Worm (Caenorhabditis elegans) whole organism, L1 larva: ENCODE data around the gene aat-2.

Source experiments
- C34B4.2 ChIP-seq: sonication (generic microtip); optimal IDR thresholded peaks from 2 replicates; lab custom pipeline; 2017; ENCODE audit warnings: mild to moderate bottlenecking, missing genetic modification characterization, missing compliant biosample characterization
- alr-1 ChIP-seq: fragments of 200-800 bp; sonication (Bioruptor generic); optimal IDR thresholded peaks from 2 replicates; lab custom pipeline; 2018; ENCODE audit warnings: borderline replicate concordance, mild to moderate bottlenecking, missing genetic modification characterization, missing compliant biosample characterization
- aly-2 ChIP-seq: fragments of 150-350 bp; optimal IDR thresholded peaks from 2 replicates; lab custom pipeline; 2014; ENCODE audit warnings: missing biosample characterization, missing genetic modification characterization
- ceh-82 ChIP-seq, 3 experiments: fragments of 150-350 bp in 1 of 3; sonication (generic microtip) in 2 of 3; optimal IDR thresholded peaks; 2 replicates each; lab custom pipeline; 2014 to 2017; ENCODE audit warnings: missing biosample characterization in 3 of 3, missing genetic modification characterization in 3 of 3
- ceh-90 ChIP-seq: sonication (generic microtip); optimal IDR thresholded peaks from 2 replicates; lab custom pipeline; 2016; ENCODE audit warnings: missing genetic modification characterization, missing compliant biosample characterization
- dpl-1 ChIP-seq, 3 experiments: fragments of 150-350 bp in 2 of 3; sonication (generic microtip) in 1 of 3; optimal IDR thresholded peaks; 2 replicates each; lab custom pipeline; 2014 to 2017; ENCODE audit warnings: missing biosample characterization in 3 of 3, missing genetic modification characterization in 3 of 3, missing genetic modification reagents in 3 of 3
- dsc-1 ChIP-seq: sonication (generic microtip); optimal IDR thresholded peaks from 2 replicates; lab custom pipeline; 2016; ENCODE audit warnings: mild to moderate bottlenecking, missing genetic modification characterization, missing compliant biosample characterization
- egl-27 ChIP-seq, 2 experiments: fragments of 150-350 bp in 1 of 2; sonication (generic microtip); optimal IDR thresholded peaks; 3 replicates each; lab custom pipeline; 2017 to 2018; ENCODE audit warnings: missing biosample characterization in 2 of 2, missing genetic modification characterization in 2 of 2, missing genetic modification reagents in 2 of 2
- elt-3 ChIP-seq, 6 experiments: fragments of 150-350 bp in 1 of 6; sonication (generic microtip); optimal IDR thresholded peaks; 2 replicates each; lab custom pipeline; 2017 to 2018; ENCODE audit warnings: missing biosample characterization in 6 of 6, missing genetic modification characterization in 6 of 6, inconsistent platforms in 1 of 6
- fkh-10 ChIP-seq: sonication (generic microtip); optimal IDR thresholded peaks from 2 replicates; lab custom pipeline; 2017; ENCODE audit warnings: missing biosample characterization, missing genetic modification reagents, missing genetic modification characterization
- fkh-4 ChIP-seq: sonication (generic microtip); optimal IDR thresholded peaks from 2 replicates; lab custom pipeline; 2016; ENCODE audit warnings: missing compliant biosample characterization, missing genetic modification characterization, borderline replicate concordance
- fkh-8 ChIP-seq: sonication (generic microtip); optimal IDR thresholded peaks from 2 replicates; lab custom pipeline; 2016; ENCODE audit warnings: mild to moderate bottlenecking, missing genetic modification characterization, missing compliant biosample characterization
- fos-1 ChIP-seq: fragments of 150-350 bp; optimal IDR thresholded peaks from 2 replicates; lab custom pipeline; 2014; ENCODE audit warnings: missing biosample characterization, missing genetic modification characterization
- grh-1 ChIP-seq: fragments of 200-800 bp; sonication (Bioruptor generic); IDR thresholded peaks from 2 replicates; pipeline ENCODE4 v1.3.6; 2022; ENCODE audit warnings: missing genetic modification reagents, missing genetic modification characterization, missing compliant biosample characterization
- hlh-4 ChIP-seq: sonication (generic microtip); optimal IDR thresholded peaks from 2 replicates; lab custom pipeline; 2016; ENCODE audit warnings: mild to moderate bottlenecking, missing genetic modification characterization, missing compliant biosample characterization
- irx-1 ChIP-seq: sonication (generic microtip); optimal IDR thresholded peaks from 2 replicates; lab custom pipeline; 2016; ENCODE audit warnings: missing genetic modification characterization, missing compliant biosample characterization
- lin-13 ChIP-seq: fragments of 150-350 bp; optimal IDR thresholded peaks from 2 replicates; lab custom pipeline; 2014; ENCODE audit warnings: missing biosample characterization, missing genetic modification reagents, missing genetic modification characterization
- lin-14 ChIP-seq: fragments of 200-800 bp; sonication (Bioruptor generic); optimal IDR thresholded peaks from 2 replicates; lab custom pipeline; 2018; ENCODE audit warnings: mild to moderate bottlenecking, missing genetic modification characterization, moderate library complexity, missing compliant biosample characterization
- lin-39 ChIP-seq: fragments of 150-350 bp; optimal IDR thresholded peaks from 2 replicates; lab custom pipeline; 2014; ENCODE audit warnings: missing biosample characterization, missing genetic modification reagents, missing genetic modification characterization
- nhr-12 ChIP-seq: sonication (generic microtip); optimal IDR thresholded peaks from 2 replicates; lab custom pipeline; 2017; ENCODE audit warnings: missing biosample characterization, missing genetic modification characterization
- nhr-20 ChIP-seq: sonication (generic microtip); optimal IDR thresholded peaks from 2 replicates; lab custom pipeline; 2016; ENCODE audit warnings: mild to moderate bottlenecking, missing genetic modification characterization, missing compliant biosample characterization
- nhr-237 ChIP-seq: fragments of 150-350 bp; optimal IDR thresholded peaks from 2 replicates; lab custom pipeline; 2014; ENCODE audit warnings: missing biosample characterization, missing genetic modification characterization
- nhr-28 ChIP-seq: fragments of 150-350 bp; optimal IDR thresholded peaks from 2 replicates; lab custom pipeline; 2014; ENCODE audit warnings: missing biosample characterization, missing genetic modification characterization
- nhr-71 ChIP-seq: sonication (generic microtip); optimal IDR thresholded peaks from 2 replicates; lab custom pipeline; 2016; ENCODE audit warnings: mild to moderate bottlenecking, missing genetic modification characterization, moderate library complexity, missing compliant biosample characterization
- nhr-76 ChIP-seq: sonication (generic microtip); optimal IDR thresholded peaks from 2 replicates; lab custom pipeline; 2017; ENCODE audit warnings: missing biosample characterization, missing genetic modification characterization
- nhr-85 ChIP-seq: sonication (generic microtip); peaks from one replicate; lab custom pipeline; 2016; ENCODE audit warnings: missing genetic modification characterization, inconsistent platforms, missing compliant biosample characterization
- pqm-1 ChIP-seq: sonication (generic microtip); optimal IDR thresholded peaks from 3 replicates; lab custom pipeline; 2017; ENCODE audit warnings: missing biosample characterization, missing genetic modification characterization
- rnt-1 ChIP-seq: sonication (generic microtip); optimal IDR thresholded peaks from 2 replicates; lab custom pipeline; 2016; ENCODE audit warnings: mild to moderate bottlenecking, missing genetic modification characterization, moderate library complexity, missing compliant biosample characterization
- snpc-4 ChIP-seq: fragments of 150-350 bp; optimal IDR thresholded peaks from 2 replicates; lab custom pipeline; 2014; ENCODE audit warnings: missing biosample characterization, missing genetic modification characterization
- sox-4 ChIP-seq: sonication (generic microtip); optimal IDR thresholded peaks from 2 replicates; lab custom pipeline; 2016; ENCODE audit warnings: missing genetic modification characterization, missing compliant biosample characterization
- sptf-1 ChIP-seq: fragments of 150-350 bp; optimal IDR thresholded peaks from 2 replicates; lab custom pipeline; 2014; ENCODE audit warnings: missing biosample characterization, missing genetic modification characterization
- sup-37 ChIP-seq: fragments of 200-800 bp; sonication (Bioruptor generic); optimal IDR thresholded peaks from 2 replicates; lab custom pipeline; 2018; ENCODE audit warnings: mild to moderate bottlenecking, missing genetic modification characterization, missing compliant biosample characterization
- swsn-7 ChIP-seq: sonication (generic microtip); optimal IDR thresholded peaks from 2 replicates; lab custom pipeline; 2016; ENCODE audit warnings: missing genetic modification characterization, missing compliant biosample characterization
- tbx-2 ChIP-seq: sonication (generic microtip); optimal IDR thresholded peaks from 2 replicates; lab custom pipeline; 2016; ENCODE audit warnings: missing genetic modification characterization, missing compliant biosample characterization
- unc-130 ChIP-seq: fragments of 150-350 bp; optimal IDR thresholded peaks from 2 replicates; lab custom pipeline; 2017; ENCODE audit warnings: missing biosample characterization, missing genetic modification characterization, inconsistent platforms
- unc-30 ChIP-seq: sonication (generic microtip); optimal IDR thresholded peaks from 2 replicates; lab custom pipeline; 2017; ENCODE audit warnings: missing biosample characterization, missing genetic modification characterization
- unc-62 ChIP-seq: fragments of 150-350 bp; optimal IDR thresholded peaks from 2 replicates; lab custom pipeline; 2014; ENCODE audit warnings: missing biosample characterization, missing genetic modification reagents, missing genetic modification characterization
- unc-86 ChIP-seq: sonication (generic microtip); optimal IDR thresholded peaks from 2 replicates; lab custom pipeline; 2016; ENCODE audit warnings: missing genetic modification characterization, missing compliant biosample characterization
- unc-98 ChIP-seq: fragments of 200-800 bp; sonication (Bioruptor generic); IDR thresholded peaks from 2 replicates; pipeline ENCODE4 v1.3.6; 2022; ENCODE audit warnings: missing genetic modification characterization, missing compliant biosample characterization
- vab-15 ChIP-seq: sonication (generic microtip); optimal IDR thresholded peaks from 2 replicates; lab custom pipeline; 2017; ENCODE audit warnings: missing genotype, mild to moderate bottlenecking, missing genetic modification characterization, missing compliant biosample characterization
- xbp-1 ChIP-seq: sonication (generic microtip); optimal IDR thresholded peaks from 2 replicates; lab custom pipeline; 2016; ENCODE audit warnings: missing genetic modification characterization, missing compliant biosample characterization
- zip-4 ChIP-seq: fragments of 200-800 bp; sonication (Bioruptor generic); optimal IDR thresholded peaks from 2 replicates; lab custom pipeline; 2018; ENCODE audit warnings: mild to moderate bottlenecking, missing genetic modification characterization, moderate library complexity, missing compliant biosample characterization

Gene aat-2

DNA sequence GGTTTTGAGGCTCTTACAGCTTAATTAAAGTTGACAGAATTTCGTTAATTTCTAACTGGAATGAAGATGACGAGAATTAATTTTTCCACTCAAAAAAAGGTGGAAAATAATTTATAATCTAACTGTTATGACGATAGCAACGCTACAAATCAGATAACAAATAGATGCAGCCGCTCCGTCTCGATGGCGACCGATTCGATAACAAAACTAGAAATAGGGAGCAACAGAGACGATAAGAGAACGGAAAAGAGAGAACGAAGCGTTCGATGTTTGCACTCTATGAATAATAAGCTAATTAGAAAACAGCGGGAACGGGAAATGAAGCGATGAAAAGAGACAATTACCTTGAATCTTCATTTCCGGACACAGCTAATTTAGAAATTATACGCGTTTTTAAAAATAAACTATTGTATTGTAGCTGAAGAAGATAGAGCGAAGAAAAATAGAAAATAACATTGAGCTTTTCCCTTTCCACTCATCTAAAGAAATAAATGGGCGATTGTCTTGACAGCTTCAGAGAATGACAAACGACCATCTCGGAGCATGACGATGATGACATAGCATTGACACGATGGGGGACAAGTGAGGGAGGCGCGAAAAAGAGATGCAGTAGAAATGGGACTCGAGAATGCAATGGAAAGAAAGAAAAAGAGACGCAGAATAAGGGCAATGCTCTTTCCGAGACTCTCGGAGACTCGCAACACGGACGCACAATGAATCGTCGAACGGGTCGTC lies 27.3 kb downstream of the aat-2 start (continued):
- TF ChIP-seq nhr-12 (tag; lab: Kevin White, UChicago) (no peak), nhr-237 (no peak), unc-86 (tag; lab: Kevin White, UChicago) (peak; percentile 23), nhr-85 (no peak), lin-13 (GFP tag; lab: Kevin White, UChicago) (no peak), unc-62 (GFP tag; lab: Kevin White, UChicago) (no peak), C34B4.2 (tag; lab: Kevin White, UChicago) (no peak), pqm-1 (tag; lab: Kevin White, UChicago) (no peak), aly-2 (tag; lab: Kevin White, UChicago) (no peak), dsc-1 (tag; lab: Kevin White, UChicago) (no peak), grh-1 (GFP tag; lab: Robert Waterston, UW) (no peak), fos-1 (no peak), xbp-1 (no peak), unc-98 (GFP tag; lab: Robert Waterston, UW) (no peak), unc-30 (no peak), tbx-2 (tag; lab: Kevin White, UChicago) (no peak), fkh-4 (tag; lab: Kevin White, UChicago) (no peak), fkh-8 (tag; lab: Kevin White, UChicago) (peak; percentile 23), swsn-7 (tag; lab: Kevin White, UChicago) (peak; percentile 8), nhr-76 (tag; lab: Kevin White, UChicago) (no peak), nhr-71 (tag; lab: Kevin White, UChicago) (peak; percentile 29), ceh-82 (tag; optimal IDR thresholded peaks at IDR 0.05; lab: Kevin White, UChicago) (peak in 1 of 3 experiments; percentile 42)
- TF ChIP-seq, all 84 proteins: peak for 15

ce11 chrV:9218214-9218613 lies 27.9 kb downstream of the aat-2 start:
- TF ChIP-seq zip-4 (GFP tag; lab: Kevin White, UChicago), result no peak
- no peak for TF ChIP-seq alr-1
- TF ChIP-seq sox-4 (tag; lab: Kevin White, UChicago), result no peak
- no peak for TF ChIP-seq swsn-7 (tag; lab: Kevin White, UChicago)
- TF ChIP-seq lin-14 (GFP tag; lab: Kevin White, UChicago), result peak; percentile 21
- no peak for TF ChIP-seq sup-37 (GFP tag; lab: Kevin White, UChicago)
- no peak for TF ChIP-seq lin-39
- TF ChIP-seq hlh-4, result no peak
- no peak for TF ChIP-seq irx-1
- TF ChIP-seq sptf-1 (tag; lab: Kevin White, UChicago), result no peak
- TF ChIP-seq ceh-82 (tag; optimal IDR thresholded peaks at IDR 0.05; lab: Kevin White, UChicago), result peak in 1 of 3 experiments; percentile 1
- TF ChIP-seq dsc-1 (tag; lab: Kevin White, UChicago), result no peak
- TF ChIP-seq nhr-85, result peak; percentile 38
- TF ChIP-seq dpl-1 (GFP tag; optimal IDR thresholded peaks at IDR 0.05; lab: Kevin White, UChicago), result no peak
- no peak for TF ChIP-seq egl-27 (tag; optimal IDR thresholded peaks at IDR 0.05; lab: Kevin White, UChicago)
- no peak for TF ChIP-seq rnt-1

DNA sequence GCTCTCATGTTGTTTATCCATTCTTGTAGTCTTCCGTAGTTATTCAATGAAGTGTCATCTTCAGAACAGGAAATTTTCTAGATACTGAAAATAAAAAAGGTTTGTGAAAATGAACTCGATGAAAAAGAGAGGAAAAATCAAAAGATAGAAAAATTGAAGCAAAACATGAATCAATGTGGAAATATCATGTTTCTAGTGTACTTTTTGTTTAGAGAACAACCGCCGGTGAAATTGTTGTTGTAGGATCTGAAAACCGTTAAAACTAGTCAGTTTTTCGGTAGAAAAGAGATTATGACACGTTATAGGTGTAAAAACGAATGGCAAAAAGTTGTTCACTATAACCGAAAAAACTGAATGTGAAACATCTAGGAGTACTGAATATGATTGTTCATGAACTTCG lies 29.0 kb downstream of the aat-2 start, which contains the start of gene pacs-1:
pacs-1 (minus strand) TSS at position 101 of the 400 bp plus-strand sequence.
- no peak for TF ChIP-seq fkh-8 (tag; lab: Kevin White, UChicago)
- no peak for TF ChIP-seq elt-3 (tag; optimal IDR thresholded peaks at IDR 0.05; lab: Kevin White, UChicago)
- no peak for TF ChIP-seq ceh-90
- no peak for TF ChIP-seq alr-1
- TF ChIP-seq hlh-4, result no peak
- TF ChIP-seq irx-1, result no peak
- no peak for TF ChIP-seq snpc-4 (tag; lab: Kevin White, UChicago)
- no peak for TF ChIP-seq sox-4 (tag; lab: Kevin White, UChicago)
- no peak for TF ChIP-seq nhr-28 (tag; lab: Kevin White, UChicago)
- TF ChIP-seq unc-130 (tag; lab: Kevin White, UChicago), result no peak
- no peak for TF ChIP-seq vab-15 (tag; lab: Kevin White, UChicago)
- TF ChIP-seq nhr-20, result no peak
- TF ChIP-seq fkh-10 (GFP tag; lab: Kevin White, UChicago), result no peak
- no peak for TF ChIP-seq aly-2 (tag; lab: Kevin White, UChicago)
